Fruit fly (Drosophila melanogaster) whole organism, embryonic: ENCODE results near the gene CG4733.

Experiments used
- Bteb2 ChIP-seq: fragments of 200-800 bp; sonication (Bioruptor generic); optimal IDR thresholded peaks from 2 replicates; lab custom pipeline; 2016; ENCODE audit warnings: missing biosample characterization, missing genetic modification characterization
- CG10654 ChIP-seq: fragments of 200-800 bp; sonication (Bioruptor generic); optimal IDR thresholded peaks from 2 replicates; lab custom pipeline; 2016; ENCODE audit warnings: missing biosample characterization, missing genetic modification characterization
- CG12071 ChIP-seq: fragments of 200-800 bp; sonication (Bioruptor generic); optimal IDR thresholded peaks from 3 replicates; lab custom pipeline; 2018; ENCODE audit warnings: missing biosample characterization, mild to moderate bottlenecking, missing genetic modification characterization
- CG12299 ChIP-seq: fragments of 200-800 bp; sonication (Bioruptor generic); optimal IDR thresholded peaks from 2 replicates; lab custom pipeline; 2018; ENCODE audit warnings: missing biosample characterization, mild to moderate bottlenecking, missing genetic modification characterization
- CG12744 ChIP-seq: fragments of 200-800 bp; sonication (Bioruptor generic); optimal IDR thresholded peaks from 2 replicates; lab custom pipeline; 2016; ENCODE audit warnings: missing biosample characterization, missing genetic modification characterization
- CG12942 ChIP-seq: fragments of 200-800 bp; sonication (Bioruptor generic); optimal IDR thresholded peaks from 3 replicates; lab custom pipeline; 2016; ENCODE audit warnings: missing biosample characterization, missing genetic modification characterization
- CG14710 ChIP-seq: fragments of 200-800 bp; sonication (Bioruptor generic); optimal IDR thresholded peaks from 3 replicates; lab custom pipeline; 2019; ENCODE audit warnings: missing biosample characterization, mild to moderate bottlenecking, missing genetic modification characterization, moderate library complexity
- CG14965 ChIP-seq: fragments of 200-800 bp; sonication (Bioruptor generic); optimal IDR thresholded peaks from 2 replicates; lab custom pipeline; 2016; ENCODE audit warnings: missing biosample characterization, missing genetic modification characterization, borderline replicate concordance
- CG15696 ChIP-seq: fragments of 200-800 bp; sonication (Bioruptor generic); optimal IDR thresholded peaks from 2 replicates; lab custom pipeline; 2019; ENCODE audit warnings: missing biosample characterization, mild to moderate bottlenecking, missing genetic modification characterization, moderate library complexity
- CG17912 ChIP-seq: fragments of 200-800 bp; sonication (Bioruptor generic); optimal IDR thresholded peaks from 2 replicates; lab custom pipeline; 2018; ENCODE audit warnings: missing biosample characterization, mild to moderate bottlenecking, missing genetic modification characterization
- CG18262 ChIP-seq: fragments of 200-800 bp; optimal IDR thresholded peaks from 3 replicates; lab custom pipeline; 2019; ENCODE audit warnings: missing biosample characterization, mild to moderate bottlenecking, missing genetic modification characterization, moderate library complexity
- CG2199 ChIP-seq: fragments of 200-800 bp; sonication (Bioruptor generic); IDR thresholded peaks from 3 replicates; pipeline ENCODE4 v1.3.6; 2022; ENCODE audit warnings: missing biosample characterization, missing genetic modification characterization
- CG31441 ChIP-seq: fragments of 200-800 bp; sonication (Bioruptor generic); IDR thresholded peaks from 2 replicates; pipeline ENCODE4 v1.3.6; 2022; ENCODE audit warnings: missing biosample characterization, missing genetic modification characterization
- CG34376 ChIP-seq: fragments of 200-800 bp; sonication (Bioruptor generic); optimal IDR thresholded peaks from 2 replicates; lab custom pipeline; 2018; ENCODE audit warnings: missing biosample characterization, mild to moderate bottlenecking, missing genetic modification characterization
- CG4404 ChIP-seq: fragments of 200-800 bp; sonication (Bioruptor generic); IDR thresholded peaks from 2 replicates; pipeline ENCODE4 v1.3.6; 2022; ENCODE audit warnings: missing biosample characterization, missing genetic modification characterization
- CG4854 ChIP-seq: fragments of 200-800 bp; sonication (Bioruptor generic); optimal IDR thresholded peaks from 2 replicates; lab custom pipeline; 2016; ENCODE audit warnings: missing biosample characterization, missing genetic modification characterization, inconsistent platforms
- CG8388 ChIP-seq: fragments of 200-800 bp; sonication (Bioruptor generic); optimal IDR thresholded peaks from 2 replicates; lab custom pipeline; 2019; ENCODE audit warnings: missing biosample characterization, mild to moderate bottlenecking, missing genetic modification characterization, moderate library complexity
- D ChIP-seq, 2 experiments: fragments of 200-800 bp in 1 of 2; fragments of >200 bp in 1 of 2; sonication (Bioruptor generic) in 1 of 2; optimal IDR thresholded peaks; 2 replicates in 1 of 2; 3 replicates in 1 of 2; lab custom pipeline; 2017; ENCODE audit warnings: mild to moderate bottlenecking in 1 of 2, missing biosample characterization in 1 of 2, missing genetic modification characterization in 1 of 2, missing genetic modification reagents in 1 of 2
- D19A ChIP-seq: fragments of 200-800 bp; optimal IDR thresholded peaks from 3 replicates; lab custom pipeline; 2019; ENCODE audit warnings: missing biosample characterization, mild to moderate bottlenecking, missing genetic modification characterization, moderate library complexity
- Dfd ChIP-seq, 2 experiments: fragments of >200 bp; optimal IDR thresholded peaks; 2 replicates each; lab custom pipeline; 2017; ENCODE audit warnings: missing biosample characterization in 2 of 2, missing genetic modification characterization in 2 of 2
- Eip74EF ChIP-seq, 2 experiments: fragments of 200-800 bp in 1 of 2; fragments of >200 bp in 1 of 2; sonication (Bioruptor generic) in 1 of 2; optimal IDR thresholded peaks; 2 replicates each; lab custom pipeline; 2017 to 2019; ENCODE audit warnings: missing biosample characterization in 2 of 2, missing genetic modification characterization in 2 of 2, mild to moderate bottlenecking in 1 of 2, moderate library complexity in 1 of 2
- HLH3B ChIP-seq: fragments of 200-800 bp; sonication (Bioruptor generic); IDR thresholded peaks from 2 replicates; pipeline ENCODE4 v1.3.6; 2022; ENCODE audit warnings: missing biosample characterization, missing genetic modification characterization
- HLH4C ChIP-seq: fragments of 200-800 bp; sonication (Bioruptor generic); IDR thresholded peaks from 3 replicates; pipeline ENCODE4 v1.3.6; 2022; ENCODE audit warnings: missing biosample characterization, missing genetic modification characterization; ENCODE audit not compliant: partially characterized antibody
- Hr3 ChIP-seq: fragments of 200-800 bp; sonication (Bioruptor generic); optimal IDR thresholded peaks from 3 replicates; lab custom pipeline; 2016; ENCODE audit warnings: missing biosample characterization, missing genetic modification characterization
- Lpt ChIP-seq: fragments of >200 bp; optimal IDR thresholded peaks from 2 replicates; lab custom pipeline; 2018; ENCODE audit warnings: missing biosample characterization, missing genetic modification characterization
- MBD-R2 ChIP-seq: fragments of 200-800 bp; sonication (Bioruptor generic); IDR thresholded peaks from 2 replicates; pipeline ENCODE4 v1.3.6; 2022; ENCODE audit warnings: missing biosample characterization, missing genetic modification characterization
- NC2β ChIP-seq: fragments of 200-800 bp; sonication (Bioruptor generic); optimal IDR thresholded peaks from 2 replicates; lab custom pipeline; 2016; ENCODE audit warnings: missing biosample characterization, missing genetic modification characterization
- NFAT ChIP-seq: fragments of 200-800 bp; sonication (Bioruptor generic); IDR thresholded peaks from 2 replicates; pipeline ENCODE4 v1.3.6; 2022; ENCODE audit warnings: missing biosample characterization, missing genetic modification characterization
- NK7.1 ChIP-seq: fragments of 200-800 bp; sonication (Bioruptor generic); optimal IDR thresholded peaks from 3 replicates; lab custom pipeline; 2016; ENCODE audit warnings: missing biosample characterization, missing genetic modification characterization
- Nf-YB ChIP-seq: fragments of 200-800 bp; sonication (Bioruptor generic); optimal IDR thresholded peaks from 3 replicates; lab custom pipeline; 2019; ENCODE audit warnings: missing biosample characterization, mild to moderate bottlenecking, missing genetic modification characterization, moderate library complexity
- Sin3A ChIP-seq: fragments of >200 bp; optimal IDR thresholded peaks from 2 replicates; lab custom pipeline; 2018
- Trl ChIP-seq, 3 experiments: fragments of >200 bp in 2 of 3; fragments of 200-800 bp in 1 of 3; sonication (Bioruptor generic) in 1 of 3; optimal IDR thresholded peaks; 2 replicates in 1 of 3; 3 replicates in 2 of 3; lab custom pipeline; 2016 to 2017; ENCODE audit warnings: missing biosample characterization in 1 of 3, missing genetic modification characterization in 1 of 3
- ato ChIP-seq: fragments of 200-800 bp; sonication (Bioruptor generic); IDR thresholded peaks from 2 replicates; pipeline ENCODE4 v1.3.6; 2022; ENCODE audit warnings: missing biosample characterization, missing genetic modification characterization; ENCODE audit not compliant: partially characterized antibody
- bcd ChIP-seq: fragments of 200-800 bp; sonication (Bioruptor generic); optimal IDR thresholded peaks from 2 replicates; lab custom pipeline; 2017; ENCODE audit warnings: missing biosample characterization, mild to moderate bottlenecking, missing genetic modification characterization
- br ChIP-seq: fragments of >200 bp; optimal IDR thresholded peaks from 2 replicates; lab custom pipeline; 2017
- cwo ChIP-seq: fragments of 200-800 bp; sonication (Bioruptor generic); optimal IDR thresholded peaks from 3 replicates; lab custom pipeline; 2017; ENCODE audit warnings: missing biosample characterization, missing genetic modification characterization, mild to moderate bottlenecking, moderate library complexity, missing genetic modification reagents
- da ChIP-seq: fragments of 200-800 bp; sonication (Bioruptor generic); optimal IDR thresholded peaks from 2 replicates; lab custom pipeline; 2016; ENCODE audit warnings: missing biosample characterization, missing genetic modification characterization
- dati ChIP-seq: fragments of 200-800 bp; sonication (Bioruptor generic); IDR thresholded peaks from 2 replicates; pipeline ENCODE4 v1.3.6; 2022; ENCODE audit warnings: missing biosample characterization, missing genetic modification characterization
- grau ChIP-seq: fragments of 200-800 bp; optimal IDR thresholded peaks from 3 replicates; lab custom pipeline; 2019; ENCODE audit warnings: missing biosample characterization, mild to moderate bottlenecking, missing genetic modification characterization, moderate library complexity
- gt ChIP-seq: fragments of 200-800 bp; sonication (Bioruptor generic); IDR thresholded peaks from 2 replicates; pipeline ENCODE4 v1.3.6; 2022; ENCODE audit warnings: missing biosample characterization, missing genetic modification characterization
- klu ChIP-seq: fragments of 200-800 bp; sonication (Bioruptor generic); IDR thresholded peaks from 2 replicates; pipeline ENCODE4 v1.3.6; 2022; ENCODE audit warnings: missing biosample characterization, missing genetic modification characterization
- lola ChIP-seq, 3 experiments: fragments of >200 bp in 2 of 3; fragments of 200-800 bp in 1 of 3; sonication (Bioruptor generic) in 1 of 3; optimal IDR thresholded peaks; 2 replicates each; lab custom pipeline; 2017 to 2019; ENCODE audit warnings: missing biosample characterization in 3 of 3, missing genetic modification characterization in 3 of 3, mild to moderate bottlenecking in 1 of 3, moderate library complexity in 1 of 3
- nerfin-1 ChIP-seq: fragments of 200-800 bp; sonication (Bioruptor generic); optimal IDR thresholded peaks from 3 replicates; lab custom pipeline; 2019; ENCODE audit warnings: missing biosample characterization, mild to moderate bottlenecking, missing genetic modification characterization, moderate library complexity
- nom ChIP-seq: fragments of 200-800 bp; sonication (Bioruptor generic); optimal IDR thresholded peaks from 2 replicates; lab custom pipeline; 2017; ENCODE audit warnings: missing biosample characterization, missing genetic modification characterization, mild to moderate bottlenecking, moderate library complexity, missing genetic modification reagents
- pros ChIP-seq: fragments of 200-800 bp; sonication (Bioruptor generic); optimal IDR thresholded peaks from 3 replicates; lab custom pipeline; 2019; ENCODE audit warnings: missing biosample characterization, mild to moderate bottlenecking, missing genetic modification characterization, moderate library complexity
- seq ChIP-seq: fragments of 200-800 bp; sonication (Bioruptor generic); IDR thresholded peaks from 2 replicates; pipeline ENCODE4 v1.3.6; 2022; ENCODE audit warnings: missing biosample characterization, missing genetic modification characterization
- tin ChIP-seq: fragments of 200-800 bp; sonication (Bioruptor generic); optimal IDR thresholded peaks from 3 replicates; lab custom pipeline; 2016; ENCODE audit warnings: missing biosample characterization, missing genetic modification characterization
- toy ChIP-seq: fragments of 200-800 bp; sonication (Bioruptor generic); IDR thresholded peaks from 2 replicates; pipeline ENCODE4 v1.3.6; 2022; ENCODE audit warnings: missing biosample characterization, missing genetic modification characterization
- zf30C ChIP-seq: fragments of 200-800 bp; sonication (Bioruptor generic); optimal IDR thresholded peaks from 3 replicates; lab custom pipeline; 2018; ENCODE audit warnings: missing biosample characterization, mild to moderate bottlenecking, missing genetic modification characterization

The CG4733 gene

DNA sequence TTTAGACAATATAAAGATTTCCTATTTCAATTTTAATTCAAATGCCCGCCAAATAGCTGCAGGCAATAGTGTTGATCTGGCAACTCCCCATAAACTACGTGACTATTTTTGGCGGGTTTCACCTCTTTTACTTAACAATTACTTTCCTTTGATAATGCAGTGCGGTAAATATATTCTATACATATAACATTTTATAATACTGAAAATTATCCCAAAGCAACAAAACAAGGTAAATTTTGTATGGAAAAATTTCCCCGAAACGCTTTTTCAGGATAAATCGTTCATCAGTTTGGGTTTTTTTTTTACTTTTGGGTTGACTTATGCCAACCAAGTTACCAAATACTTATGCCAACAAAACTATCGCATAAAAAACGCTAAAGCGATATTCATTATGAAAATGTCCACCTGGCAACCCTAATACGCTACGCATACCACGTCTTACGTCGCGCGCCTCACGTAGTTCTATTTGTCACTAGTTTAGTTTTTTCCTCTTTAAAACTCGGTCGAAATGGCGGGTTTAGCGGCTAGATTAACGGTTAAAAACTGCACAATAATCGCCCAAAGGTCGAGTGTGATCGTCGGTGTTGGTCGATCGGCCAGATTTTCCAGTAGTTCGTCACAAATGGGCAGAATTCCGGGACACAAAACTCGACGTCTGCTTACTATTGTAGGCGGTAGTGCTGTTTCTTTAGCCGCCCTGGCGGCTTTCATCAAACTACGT lies 43.5 kb upstream of the CG4733 start, which contains the start of gene MICU3 (continued):
- TF ChIP-seq NK7.1 (GFP tag; lab: Kevin White, UChicago) (peak; percentile 15), CG15696 (tag; lab: Kevin White, UChicago) (peak; percentile 63), D19A (tag; lab: Kevin White, UChicago) (no peak), lola (GFP tag; optimal IDR thresholded peaks at IDR 0.05; lab: Kevin White, UChicago) (peak in 1 of 3 experiments; percentile 59), seq (GFP tag; lab: Robert Waterston, UW) (peak; percentile 45; the same call in 1 of the 2 replicates), CG12744 (peak; percentile 28), MBD-R2 (GFP tag; lab: Robert Waterston, UW) (no peak), CG31441 (GFP tag; lab: Robert Waterston, UW) (peak; percentile 65), cwo (GFP tag; lab: Kevin White, UChicago) (peak; percentile 16), tin (GFP tag; lab: Kevin White, UChicago) (peak; percentile 68), gt (no peak), CG18262 (tag; lab: Kevin White, UChicago) (no peak), Dfd (GFP tag; optimal IDR thresholded peaks at IDR 0.05; lab: Kevin White, UChicago) (no peak), CG10654 (GFP tag; lab: Kevin White, UChicago) (peak; percentile 52), ato (GFP tag; lab: Robert Waterston, UW) (no peak), nerfin-1 (tag; lab: Kevin White, UChicago) (peak; percentile 84), nom (GFP tag; lab: Kevin White, UChicago) (no peak), CG2199 (GFP tag; lab: Robert Waterston, UW) (no peak), grau (tag; lab: Kevin White, UChicago) (peak; percentile 22), pros (GFP tag; lab: Kevin White, UChicago) (no peak), CG4404 (GFP tag; lab: Robert Waterston, UW) (peak; percentile 48; the same call in 1 of the 2 replicates), klu (GFP tag; lab: Robert Waterston, UW) (no peak), Trl (optimal IDR thresholded peaks at IDR 0.05; lab: Kevin White, UChicago) (no peak), Trl (GFP tag; optimal IDR thresholded peaks at IDR 0.05; lab: Kevin White, UChicago) (peak; percentile 57), NC2β (GFP tag; lab: Kevin White, UChicago) (peak; percentile 27), Nf-YB (GFP tag; lab: Kevin White, UChicago) (no peak), Lpt (GFP tag; lab: Kevin White, UChicago) (no peak), CG8388 (GFP tag; lab: Kevin White, UChicago) (peak; percentile 31), CG12071 (GFP tag; lab: Kevin White, UChicago) (no peak), bcd (GFP tag; lab: Kevin White, UChicago) (peak; percentile 63), CG12942 (peak; percentile 51), CG34376 (GFP tag; lab: Kevin White, UChicago) (no peak), CG14965 (GFP tag; lab: Kevin White, UChicago) (no peak), CG17912 (GFP tag; lab: Kevin White, UChicago) (no peak), Bteb2 (peak; percentile 15), Hr3 (peak; percentile 75), Sin3A (lab: Kevin White, UChicago) (peak; percentile 52), zf30C (GFP tag; lab: Kevin White, UChicago) (no peak), CG12299 (no peak), dati (GFP tag; lab: Robert Waterston, UW) (no peak), HLH3B (peak; percentile 55; the same call in 1 of the 2 replicates), NFAT (GFP tag; lab: Robert Waterston, UW) (peak; percentile 79), Eip74EF (GFP tag; optimal IDR thresholded peaks at IDR 0.05; lab: Kevin White, UChicago) (no peak), CG14710 (tag; lab: Kevin White, UChicago) (peak; percentile 79), D (optimal IDR thresholded peaks at IDR 0.05; lab: Kevin White, UChicago) (no peak), D (GFP tag; optimal IDR thresholded peaks at IDR 0.05; lab: Kevin White, UChicago) (peak; percentile 13), toy (GFP tag; lab: Robert Waterston, UW) (no peak), da (GFP tag; lab: Kevin White, UChicago) (no peak), HLH4C (peak; percentile 58), br (lab: Kevin White, UChicago) (no peak), CG4854 (peak; percentile 54)
